Worm (Caenorhabditis elegans): ENCODE data around the gene let-19.

Gene let-19

ce11 chrII:8749084-8749483 lies 21.7 kb upstream of the let-19 start:
- TF ChIP-seq ref-2 (tag; optimal IDR thresholded peaks at IDR 0.05) = no peak
- TF ChIP-seq nhr-11 (tag; optimal IDR thresholded peaks at IDR 0.05) = no peak
- TF ChIP-seq tbx-7 (tag; optimal IDR thresholded peaks at IDR 0.05) = no peak
- peak; percentile 83 for TF ChIP-seq rnt-1 (tag; optimal IDR thresholded peaks at IDR 0.05)

- TF ChIP-seq mec-3 (tag; optimal IDR thresholded peaks at IDR 0.05; ENCODE audit: borderline replicate concordance) (no peak), ceh-34 (tag; optimal IDR thresholded peaks at IDR 0.05) (no peak), elt-2 (tag; optimal IDR thresholded peaks at IDR 0.05) (no peak), ahr-1 (tag; optimal IDR thresholded peaks at IDR 0.05) (no peak), nhr-11 (tag; optimal IDR thresholded peaks at IDR 0.05) (no peak), ceh-48 (tag; optimal IDR thresholded peaks at IDR 0.05) (no peak), F13H6.1 (tag; optimal IDR thresholded peaks at IDR 0.05) (no peak), rnt-1 (tag; optimal IDR thresholded peaks at IDR 0.05) (no peak), hlh-8 (tag; optimal IDR thresholded peaks at IDR 0.05) (no peak), sdc-2 (tag; optimal IDR thresholded peaks at IDR 0.05) (no peak)
Observed at ce11 chrII:8750056-8750455, 20.7 kb upstream of the let-19 start.

DNA sequence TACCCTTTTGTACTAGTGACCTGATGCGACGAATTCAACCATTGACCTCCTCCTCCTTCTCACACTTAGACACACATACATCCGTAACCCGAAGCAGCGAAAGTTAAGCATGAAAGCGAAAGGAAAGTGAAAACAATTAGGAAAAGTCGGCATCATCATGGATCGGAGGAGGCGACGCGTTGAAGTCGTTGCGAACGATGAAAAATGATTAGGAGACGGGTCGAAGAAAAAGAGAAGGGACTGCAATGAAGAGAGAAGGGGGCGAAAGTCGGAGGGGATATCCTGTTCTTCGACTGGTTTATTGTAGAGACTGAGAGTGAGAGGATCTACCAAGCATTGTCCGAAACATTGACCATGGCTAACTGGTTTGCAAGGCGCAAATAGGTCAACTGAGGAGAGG lies 19.7 kb upstream of the let-19 start:
- TF ChIP-seq C38D4.7 (GFP tag; optimal IDR thresholded peaks at IDR 0.05) (no peak), gmeb-2 (tag; optimal IDR thresholded peaks at IDR 0.05) (no peak), ceh-30 (tag; optimal IDR thresholded peaks at IDR 0.05) (no peak), ceh-24 (tag; optimal IDR thresholded peaks at IDR 0.05) (no peak), pros-1 (tag; optimal IDR thresholded peaks at IDR 0.05) (no peak), fkh-10 (GFP tag; optimal IDR thresholded peaks at IDR 0.05) (no peak), nhr-232 (tag; optimal IDR thresholded peaks at IDR 0.05) (no peak), ama-1 (optimal IDR thresholded peaks at IDR 0.05) (peak; percentile 10), sdc-2 (tag; optimal IDR thresholded peaks at IDR 0.05) (peak; percentile 28), pqm-1 (tag; optimal IDR thresholded peaks at IDR 0.05) (no peak), ref-2 (tag; optimal IDR thresholded peaks at IDR 0.05) (peak; percentile 66), tbx-2 (tag; optimal IDR thresholded peaks at IDR 0.05) (no peak), madf-2 (tag; optimal IDR thresholded peaks at IDR 0.05) (no peak), eyg-1 (tag; optimal IDR thresholded peaks at IDR 0.05) (no peak), ceh-18 (tag; optimal IDR thresholded peaks at IDR 0.05) (no peak), unc-42 (tag; optimal IDR thresholded peaks at IDR 0.05) (no peak), lin-11 (tag; optimal IDR thresholded peaks at IDR 0.05) (no peak), tbx-7 (tag; optimal IDR thresholded peaks at IDR 0.05) (no peak), hlh-30 (tag; optimal IDR thresholded peaks at IDR 0.05; ENCODE audit: insufficient read depth) (no peak), unc-86 (tag; optimal IDR thresholded peaks at IDR 0.05) (no peak), elt-4 (tag; optimal IDR thresholded peaks at IDR 0.05) (no peak), elt-2 (tag; optimal IDR thresholded peaks at IDR 0.05) (no peak), C08G9.2 (tag; optimal IDR thresholded peaks at IDR 0.05) (no peak), odd-2 (tag; optimal IDR thresholded peaks at IDR 0.05) (no peak), K02D7.2 (tag; optimal IDR thresholded peaks at IDR 0.05) (no peak), syd-9 (tag; optimal IDR thresholded peaks at IDR 0.05) (no peak), ceh-6 (GFP tag; optimal IDR thresholded peaks at IDR 0.05) (no peak), rnt-1 (tag; optimal IDR thresholded peaks at IDR 0.05) (peak; percentile 21), Y22D7AL.16 (tag; optimal IDR thresholded peaks at IDR 0.05) (no peak), ceh-22 (tag; optimal IDR thresholded peaks at IDR 0.05) (no peak), mec-3 (tag; optimal IDR thresholded peaks at IDR 0.05; ENCODE audit: borderline replicate concordance) (no peak), ceh-31 (tag; optimal IDR thresholded peaks at IDR 0.05) (peak; percentile 64), zip-5 (tag; optimal IDR thresholded peaks at IDR 0.05) (no peak)

DNA sequence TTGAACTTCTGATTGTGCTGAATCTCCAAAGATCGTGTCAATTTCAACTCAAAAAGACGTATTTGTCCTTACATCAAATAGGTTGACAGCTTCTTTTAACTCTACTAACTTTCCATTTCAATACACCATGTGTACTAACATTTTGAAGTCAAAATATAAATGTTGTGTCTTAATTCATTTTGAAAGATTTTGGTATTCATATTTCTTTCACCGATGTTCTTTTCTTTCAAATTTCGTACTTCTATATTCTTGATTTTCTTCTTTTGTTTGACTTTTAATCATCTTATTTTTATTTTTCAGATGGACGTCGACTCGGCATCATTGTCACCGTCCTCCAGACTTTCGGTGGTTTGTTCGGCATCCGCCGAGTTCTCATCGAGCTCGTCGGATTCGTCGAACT lies 19.1 kb upstream of the let-19 start, which contains the start of gene atf-2:
TSS of gene atf-2 (plus strand) at position 301 of the 400 bp plus-strand sequence.
- TF ChIP-seq mec-3 (tag; optimal IDR thresholded peaks at IDR 0.05; ENCODE audit: borderline replicate concordance) = no peak
- no peak for TF ChIP-seq hlh-13 (GFP tag; optimal IDR thresholded peaks at IDR 0.05)
- no peak for TF ChIP-seq nfya-1 (tag; optimal IDR thresholded peaks at IDR 0.05)
- no peak for TF ChIP-seq ceh-22 (tag; optimal IDR thresholded peaks at IDR 0.05)
- TF ChIP-seq ceh-2 (tag; optimal IDR thresholded peaks at IDR 0.05) = no peak
- TF ChIP-seq unc-3 (GFP tag; conservative IDR thresholded peaks at IDR 0.05) = no peak
- TF ChIP-seq unc-3 (tag; optimal IDR thresholded peaks at IDR 0.05) = no peak
- TF ChIP-seq nhr-11 (tag; optimal IDR thresholded peaks at IDR 0.05) = no peak
- no peak for TF ChIP-seq ama-1 (optimal IDR thresholded peaks at IDR 0.05)
- TF ChIP-seq fax-1 (tag; optimal IDR thresholded peaks at IDR 0.05) = no peak
- no peak for TF ChIP-seq ceh-6 (GFP tag; optimal IDR thresholded peaks at IDR 0.05)
- TF ChIP-seq dmd-4 (tag; optimal IDR thresholded peaks at IDR 0.05; ENCODE audit: borderline replicate concordance) = no peak
- TF ChIP-seq ceh-14 (tag; optimal IDR thresholded peaks at IDR 0.05) = no peak
- TF ChIP-seq odd-2 (tag; optimal IDR thresholded peaks at IDR 0.05) = no peak
- no peak for TF ChIP-seq pha-4 (tag; optimal IDR thresholded peaks at IDR 0.05)
